Fruit fly (Drosophila melanogaster) whole organism, embryonic: ENCODE results near the gene Mlc-c.

Source experiments
- Atf-2 ChIP-seq: fragments of 200-800 bp; sonication (Bioruptor generic); optimal IDR thresholded peaks from 2 replicates; lab custom pipeline; 2016; ENCODE audit warnings: missing biosample characterization, missing genetic modification characterization
- B-H1 ChIP-seq: fragments of 200-800 bp; sonication (Bioruptor generic); IDR thresholded peaks from 3 replicates; pipeline ENCODE4 v1.3.6; 2022; ENCODE audit warnings: missing biosample characterization, missing genetic modification characterization
- Bdp1 ChIP-seq: fragments of 200-800 bp; sonication (Bioruptor generic); optimal IDR thresholded peaks from 3 replicates; lab custom pipeline; 2016; ENCODE audit warnings: missing biosample characterization, missing genetic modification characterization
- Bgb ChIP-seq: fragments of 200-800 bp; sonication (Bioruptor generic); IDR thresholded peaks from 2 replicates; pipeline ENCODE4 v1.3.6; 2022; ENCODE audit warnings: missing biosample characterization, missing genetic modification characterization; ENCODE audit not compliant: partially characterized antibody
- CG10209 ChIP-seq: fragments of 200-800 bp; sonication (Bioruptor generic); optimal IDR thresholded peaks from 3 replicates; lab custom pipeline; 2017; ENCODE audit warnings: missing biosample characterization, mild to moderate bottlenecking, missing genetic modification characterization, missing genetic modification reagents
- CG10321 ChIP-seq: fragments of 200-800 bp; sonication (Bioruptor generic); IDR thresholded peaks from 2 replicates; pipeline ENCODE4 v1.3.6; 2022; ENCODE audit warnings: missing biosample characterization, missing genetic modification characterization
- CG10462 ChIP-seq: fragments of 200-800 bp; sonication (Bioruptor generic); optimal IDR thresholded peaks from 2 replicates; lab custom pipeline; 2016; ENCODE audit warnings: missing biosample characterization, missing genetic modification characterization
- CG10543 ChIP-seq: fragments of 200-800 bp; sonication (Bioruptor generic); optimal IDR thresholded peaks from 3 replicates; lab custom pipeline; 2017; ENCODE audit warnings: missing biosample characterization, mild to moderate bottlenecking, missing genetic modification characterization, moderate library complexity
- CG11093 ChIP-seq: fragments of 200-800 bp; sonication (Bioruptor generic); IDR thresholded peaks from 3 replicates; pipeline ENCODE4 v1.3.6; 2022; ENCODE audit warnings: missing biosample characterization, missing genetic modification characterization
- CG12659 ChIP-seq: fragments of 200-800 bp; sonication (Bioruptor generic); optimal IDR thresholded peaks from 3 replicates; lab custom pipeline; 2017; ENCODE audit warnings: mild to moderate bottlenecking, missing biosample characterization, missing genetic modification reagents, missing genetic modification characterization
- CG13296 ChIP-seq: fragments of 200-800 bp; sonication (Bioruptor generic); optimal IDR thresholded peaks from 3 replicates; lab custom pipeline; 2018; ENCODE audit warnings: missing biosample characterization, mild to moderate bottlenecking, missing genetic modification characterization
- CG16813 ChIP-seq: fragments of 200-800 bp; sonication (Bioruptor generic); IDR thresholded peaks from 3 replicates; pipeline ENCODE4 v1.3.6; 2022; ENCODE audit warnings: missing biosample characterization, missing genetic modification characterization; ENCODE audit not compliant: partially characterized antibody
- CG17359 ChIP-seq: fragments of 200-800 bp; sonication (Bioruptor generic); optimal IDR thresholded peaks from 3 replicates; lab custom pipeline; 2018; ENCODE audit warnings: missing biosample characterization, mild to moderate bottlenecking, missing genetic modification characterization, moderate library complexity
- CG18011 ChIP-seq: fragments of 200-800 bp; sonication (Bioruptor generic); optimal IDR thresholded peaks from 2 replicates; lab custom pipeline; 2017; ENCODE audit warnings: missing biosample characterization, missing genetic modification characterization, mild to moderate bottlenecking, moderate library complexity, missing genotype
- CG2889 ChIP-seq: fragments of 200-800 bp; sonication (Bioruptor generic); IDR thresholded peaks from 3 replicates; pipeline ENCODE4 v1.3.6; 2022; ENCODE audit warnings: missing biosample characterization, missing genetic modification characterization
- CG31365 ChIP-seq: fragments of 200-800 bp; sonication (Bioruptor generic); optimal IDR thresholded peaks from 2 replicates; lab custom pipeline; 2018; ENCODE audit warnings: missing biosample characterization, mild to moderate bottlenecking, missing genetic modification characterization
- CG31441 ChIP-seq: fragments of 200-800 bp; sonication (Bioruptor generic); IDR thresholded peaks from 2 replicates; pipeline ENCODE4 v1.3.6; 2022; ENCODE audit warnings: missing biosample characterization, missing genetic modification characterization
- CG4360 ChIP-seq: fragments of 200-800 bp; sonication (Bioruptor generic); IDR thresholded peaks from 2 replicates; pipeline ENCODE4 v1.3.6; 2022; ENCODE audit warnings: missing biosample characterization, missing genetic modification characterization
- CG6272 ChIP-seq: fragments of 200-800 bp; sonication (Bioruptor generic); IDR thresholded peaks from 2 replicates; pipeline ENCODE4 v1.3.6; 2022; ENCODE audit warnings: missing biosample characterization, missing genetic modification characterization
- CG6813 ChIP-seq: fragments of 200-800 bp; sonication (Bioruptor generic); optimal IDR thresholded peaks from 2 replicates; lab custom pipeline; 2017; ENCODE audit warnings: missing biosample characterization, missing genetic modification characterization, mild to moderate bottlenecking, moderate library complexity, missing genetic modification reagents
- CG8765 ChIP-seq: fragments of 200-800 bp; sonication (Bioruptor generic); IDR thresholded peaks from 2 replicates; pipeline ENCODE4 v1.3.6; 2022; ENCODE audit warnings: missing biosample characterization, missing genetic modification characterization
- Chrac-16 ChIP-seq: fragments of 200-800 bp; sonication (Bioruptor generic); optimal IDR thresholded peaks from 3 replicates; lab custom pipeline; 2016; ENCODE audit warnings: missing biosample characterization, missing genetic modification characterization
- D19B ChIP-seq: fragments of 200-800 bp; sonication (Bioruptor generic); optimal IDR thresholded peaks from 2 replicates; lab custom pipeline; 2017; ENCODE audit warnings: missing biosample characterization, mild to moderate bottlenecking, missing genetic modification characterization
- Doc2 ChIP-seq: fragments of 200-800 bp; sonication (Bioruptor generic); IDR thresholded peaks from 2 replicates; pipeline ENCODE4 v1.3.6; 2022; ENCODE audit warnings: missing biosample characterization, missing genetic modification characterization
- Doc3 ChIP-seq: fragments of 200-800 bp; sonication (Bioruptor generic); IDR thresholded peaks from 3 replicates; pipeline ENCODE4 v1.3.6; 2022; ENCODE audit warnings: missing biosample characterization, missing genetic modification characterization; ENCODE audit not compliant: partially characterized antibody
- Dref ChIP-seq: fragments of 200-800 bp; sonication (Bioruptor generic); IDR thresholded peaks from 2 replicates; pipeline ENCODE4 v1.3.6; 2022; ENCODE audit warnings: missing biosample characterization, missing genetic modification characterization
- Drgx ChIP-seq: fragments of 200-800 bp; sonication (Bioruptor generic); IDR thresholded peaks from 2 replicates; pipeline ENCODE4 v1.3.6; 2022; ENCODE audit warnings: missing biosample characterization, missing genetic modification characterization
- ERR ChIP-seq: fragments of 200-800 bp; sonication (Bioruptor generic); optimal IDR thresholded peaks from 2 replicates; lab custom pipeline; 2016; ENCODE audit warnings: missing biosample characterization, missing genetic modification characterization
- Ets65A ChIP-seq: fragments of 200-800 bp; sonication (Bioruptor generic); peaks from one replicate; lab custom pipeline; 2016; ENCODE audit warnings: missing biosample characterization, missing genetic modification characterization
- Hmr ChIP-seq: fragments of 200-800 bp; sonication (Bioruptor generic); optimal IDR thresholded peaks from 3 replicates; lab custom pipeline; 2017; ENCODE audit warnings: mild to moderate bottlenecking, missing biosample characterization, missing genetic modification reagents, missing genetic modification characterization
- Lhr ChIP-seq: fragments of 200-800 bp; sonication (Bioruptor generic); optimal IDR thresholded peaks from 3 replicates; lab custom pipeline; 2017; ENCODE audit warnings: mild to moderate bottlenecking, missing biosample characterization, missing genetic modification reagents, missing genetic modification characterization
- Med ChIP-seq: fragments of 200-800 bp; sonication (Bioruptor generic); peaks from one replicate; lab custom pipeline; 2016; ENCODE audit warnings: missing biosample characterization, missing genetic modification characterization, mild to moderate bottlenecking, inconsistent platforms, moderate library complexity
- Mrtf ChIP-seq: fragments of 200-800 bp; sonication (Bioruptor generic); IDR thresholded peaks from 3 replicates; pipeline ENCODE4 v1.3.6; 2022; ENCODE audit warnings: missing biosample characterization, missing genetic modification characterization
- NfI ChIP-seq: fragments of 200-800 bp; sonication (Bioruptor generic); optimal IDR thresholded peaks from 3 replicates; lab custom pipeline; 2018; ENCODE audit warnings: missing biosample characterization, mild to moderate bottlenecking, missing genetic modification characterization, moderate library complexity
- Rfx ChIP-seq: fragments of 200-800 bp; sonication (Bioruptor generic); IDR thresholded peaks from 2 replicates; pipeline ENCODE4 v1.3.6; 2022; ENCODE audit warnings: missing biosample characterization, missing genetic modification characterization
- Taf1 ChIP-seq: fragments of 200-800 bp; sonication (Bioruptor generic); IDR thresholded peaks from 2 replicates; pipeline ENCODE4 v1.3.6; 2022; ENCODE audit warnings: missing biosample characterization, missing genetic modification characterization
- Trl ChIP-seq, 3 experiments: fragments of >200 bp in 2 of 3; fragments of 200-800 bp in 1 of 3; sonication (Bioruptor generic) in 1 of 3; optimal IDR thresholded peaks; 2 replicates in 1 of 3; 3 replicates in 2 of 3; lab custom pipeline; 2016 to 2017; ENCODE audit warnings: missing biosample characterization in 1 of 3, missing genetic modification characterization in 1 of 3
- Xrp1 ChIP-seq: fragments of 200-800 bp; sonication (Bioruptor generic); IDR thresholded peaks from 2 replicates; pipeline ENCODE4 v1.3.6; 2022; ENCODE audit warnings: missing biosample characterization, missing genetic modification characterization
- ap ChIP-seq: fragments of 200-800 bp; sonication (Bioruptor generic); IDR thresholded peaks from 2 replicates; pipeline ENCODE4 v1.3.6; 2022; ENCODE audit warnings: missing biosample characterization, missing genetic modification characterization
- ase ChIP-seq: fragments of 200-800 bp; sonication (Bioruptor generic); IDR thresholded peaks from 3 replicates; pipeline ENCODE4 v1.3.6; 2022; ENCODE audit warnings: missing biosample characterization, missing genetic modification characterization
- bbx ChIP-seq: fragments of 200-800 bp; sonication (Bioruptor generic); IDR thresholded peaks from 2 replicates; pipeline ENCODE4 v1.3.6; 2022; ENCODE audit warnings: missing biosample characterization, missing genetic modification characterization; ENCODE audit not compliant: partially characterized antibody
- bcd ChIP-seq: fragments of 200-800 bp; sonication (Bioruptor generic); optimal IDR thresholded peaks from 2 replicates; lab custom pipeline; 2017; ENCODE audit warnings: missing biosample characterization, mild to moderate bottlenecking, missing genetic modification characterization
- caup ChIP-seq: fragments of 200-800 bp; sonication (Bioruptor generic); optimal IDR thresholded peaks from 3 replicates; lab custom pipeline; 2017; ENCODE audit warnings: missing biosample characterization, mild to moderate bottlenecking, missing genetic modification characterization, moderate library complexity; ENCODE audit not compliant: severe bottlenecking
- cwo ChIP-seq: fragments of 200-800 bp; sonication (Bioruptor generic); optimal IDR thresholded peaks from 3 replicates; lab custom pipeline; 2017; ENCODE audit warnings: missing biosample characterization, missing genetic modification characterization, mild to moderate bottlenecking, moderate library complexity, missing genetic modification reagents
- eve ChIP-seq, 2 experiments: fragments of >200 bp; optimal IDR thresholded peaks; 2 replicates each; lab custom pipeline; 2017; ENCODE audit warnings: missing biosample characterization in 2 of 2, missing genetic modification characterization in 2 of 2
- fru ChIP-seq: fragments of >200 bp; optimal IDR thresholded peaks from 2 replicates; lab custom pipeline; 2017
- inv ChIP-seq: fragments of 200-800 bp; sonication (Bioruptor generic); IDR thresholded peaks from 2 replicates; pipeline ENCODE4 v1.3.6; 2022; ENCODE audit warnings: missing biosample characterization, missing genetic modification characterization; ENCODE audit not compliant: partially characterized antibody
- nmo ChIP-seq: fragments of 200-800 bp; sonication (Bioruptor generic); optimal IDR thresholded peaks from 2 replicates; lab custom pipeline; 2018; ENCODE audit warnings: missing biosample characterization, mild to moderate bottlenecking, missing genetic modification characterization, moderate library complexity
- org-1 ChIP-seq: fragments of 200-800 bp; sonication (Bioruptor generic); optimal IDR thresholded peaks from 2 replicates; lab custom pipeline; 2017; ENCODE audit warnings: missing biosample characterization, missing genetic modification characterization
- peb ChIP-seq: fragments of 200-800 bp; sonication (Bioruptor generic); IDR thresholded peaks from 2 replicates; pipeline ENCODE4 v1.3.6; 2022; ENCODE audit warnings: missing biosample characterization, missing genetic modification characterization
- zfh1 ChIP-seq: fragments of 200-800 bp; sonication (Bioruptor generic); IDR thresholded peaks from 3 replicates; pipeline ENCODE4 v1.3.6; 2022; ENCODE audit warnings: missing biosample characterization, missing genetic modification characterization

The Mlc-c gene

DNA sequence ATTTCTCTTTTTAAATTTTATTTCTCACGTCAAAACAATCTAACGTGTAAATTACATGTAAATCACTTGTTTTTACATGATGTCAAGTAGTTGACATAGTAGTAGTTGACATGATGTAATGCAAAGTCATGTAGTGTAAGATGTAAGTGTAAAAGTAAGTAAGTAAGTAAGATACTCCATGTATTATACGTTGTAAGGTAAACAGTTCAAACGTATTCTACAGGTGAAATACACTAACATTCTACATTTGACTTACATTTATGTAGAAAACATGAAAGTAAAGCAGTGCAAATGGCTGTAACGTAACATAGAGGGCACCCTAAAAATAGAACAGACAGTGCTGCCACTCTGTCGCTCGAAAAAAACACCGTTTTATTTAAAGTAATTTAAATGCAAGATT is 9.4 kb downstream of the Mlc-c start (continued):
- TF ChIP-seq cwo: no peak
- TF ChIP-seq CG11093 (GFP tag; lab: Robert Waterston, UW): no peak
- no peak for TF ChIP-seq org-1 (GFP tag; lab: Kevin White, UChicago)
- no peak for TF ChIP-seq Mrtf (GFP tag; lab: Robert Waterston, UW)
- no peak for TF ChIP-seq ase (GFP tag; lab: Robert Waterston, UW)
- no peak for TF ChIP-seq CG10321 (GFP tag; lab: Robert Waterston, UW)
- TF ChIP-seq Ets65A: no peak
- no peak for TF ChIP-seq D19B
- no peak for TF ChIP-seq ap
- peak; percentile 91 for TF ChIP-seq Bgb
- TF ChIP-seq fru (lab: Kevin White, UChicago): no peak
- peak; percentile 94 for TF ChIP-seq CG31365 (tag; lab: Kevin White, UChicago)
- TF ChIP-seq Doc2 (GFP tag; lab: Robert Waterston, UW): no peak
- TF ChIP-seq CG16813: peak; percentile 76
- TF ChIP-seq Rfx (GFP tag; lab: Robert Waterston, UW): peak; percentile 41; the same call in 1 of the 2 replicates
- TF ChIP-seq ERR (GFP tag; lab: Kevin White, UChicago): no peak
- TF ChIP-seq CG6813: no peak
- peak; percentile 65 for TF ChIP-seq Med (GFP tag; lab: Kevin White, UChicago)
- no peak for TF ChIP-seq Drgx (GFP tag; lab: Robert Waterston, UW)
- TF ChIP-seq inv: peak; percentile 61
- no peak for TF ChIP-seq B-H1
- no peak for TF ChIP-seq caup (GFP tag; lab: Kevin White, UChicago)
- peak; percentile 1 for TF ChIP-seq bcd
- TF ChIP-seq CG10462 (GFP tag; lab: Kevin White, UChicago): no peak
- TF ChIP-seq nmo (GFP tag; lab: Kevin White, UChicago): peak; percentile 8
- TF ChIP-seq bbx: peak; percentile 66
- no peak for TF ChIP-seq CG8765 (GFP tag; lab: Robert Waterston, UW)
- no peak for TF ChIP-seq CG10209 (GFP tag; lab: Kevin White, UChicago)
- no peak for TF ChIP-seq Taf1 (GFP tag; lab: Robert Waterston, UW)
- TF ChIP-seq Bdp1 (GFP tag; lab: Kevin White, UChicago): peak; percentile 98
- no peak for TF ChIP-seq zfh1 (GFP tag; lab: Robert Waterston, UW)
- TF ChIP-seq Hmr (GFP tag; lab: Kevin White, UChicago): no peak
- TF ChIP-seq Chrac-16 (GFP tag; lab: Kevin White, UChicago): no peak
- no peak for TF ChIP-seq CG17359 (tag; lab: Kevin White, UChicago)
- peak; percentile 44; the same call in 1 of the 2 replicates for TF ChIP-seq CG6272 (GFP tag; lab: Robert Waterston, UW)
- no peak for TF ChIP-seq CG31441 (GFP tag; lab: Robert Waterston, UW)
- TF ChIP-seq CG2889 (GFP tag; lab: Robert Waterston, UW): no peak
- TF ChIP-seq CG10543 (GFP tag; lab: Kevin White, UChicago): no peak
- TF ChIP-seq CG12659: no peak
- no peak for TF ChIP-seq peb (GFP tag; lab: Robert Waterston, UW)
- no peak for TF ChIP-seq CG13296 (GFP tag; lab: Kevin White, UChicago)
- TF ChIP-seq Dref (GFP tag; lab: Robert Waterston, UW): no peak
- no peak for TF ChIP-seq Trl (optimal IDR thresholded peaks at IDR 0.05; lab: Kevin White, UChicago)
- peak; percentile 14 for TF ChIP-seq Trl (GFP tag; optimal IDR thresholded peaks at IDR 0.05; lab: Kevin White, UChicago)
- peak; percentile 27 for TF ChIP-seq Lhr (GFP tag; lab: Kevin White, UChicago)
- no peak for TF ChIP-seq Atf-2 (GFP tag; lab: Kevin White, UChicago)
- no peak for TF ChIP-seq NfI
- TF ChIP-seq Xrp1 (GFP tag; lab: Robert Waterston, UW): 0 out of 2 replicates have a peak, but pooled peaks have one; percentile 10
- TF ChIP-seq CG4360 (GFP tag; lab: Robert Waterston, UW): no peak
- no peak for TF ChIP-seq eve (GFP tag; optimal IDR thresholded peaks at IDR 0.05; lab: Kevin White, UChicago)
- TF ChIP-seq CG18011 (GFP tag; lab: Kevin White, UChicago): no peak
- no peak for TF ChIP-seq Doc3
